Worm (Caenorhabditis elegans): Measurements from ENCODE around the gene Y41C4A.12.

- TF ChIP-seq unc-42 (tag; optimal IDR thresholded peaks at IDR 0.05) (no peak), ceh-14 (tag; optimal IDR thresholded peaks at IDR 0.05) (no peak), pros-1 (tag; optimal IDR thresholded peaks at IDR 0.05) (no peak), T23F11.4 (GFP tag; optimal IDR thresholded peaks at IDR 0.05) (no peak), ceh-22 (tag; optimal IDR thresholded peaks at IDR 0.05) (no peak), odd-2 (tag; optimal IDR thresholded peaks at IDR 0.05) (no peak), fkh-6 (tag; optimal IDR thresholded peaks at IDR 0.05) (no peak), nfya-1 (tag; optimal IDR thresholded peaks at IDR 0.05) (no peak), ceh-9 (tag; optimal IDR thresholded peaks at IDR 0.05) (no peak), fkh-10 (GFP tag; optimal IDR thresholded peaks at IDR 0.05) (no peak)
Observed at ce11 chrIII:11699959-11700358, 26.5 kb downstream of the Y41C4A.12 start, which contains the start of gene pqn-84.

All from whole organism, late embryonic.